Fruit fly (Drosophila melanogaster): ENCODE measurements around the gene CG3168.

Gene CG3168

dm6 chrX:6719968-6720367 is 19.8 kb downstream of the CG3168 start (continued):
- TF ChIP-seq Myb (GFP tag; optimal IDR thresholded peaks at IDR 0.05) (no peak), MESR4 (GFP tag; optimal IDR thresholded peaks at IDR 0.05) (no peak), ken (GFP tag; IDR thresholded peaks at IDR 0.05) (no peak), CG1024 (GFP tag; IDR thresholded peaks at IDR 0.05) (0 out of 2 replicates have a peak, but pooled peaks have one; percentile 11), HLH54F (GFP tag; optimal IDR thresholded peaks at IDR 0.05) (no peak), HLH4C (GFP tag; IDR thresholded peaks at IDR 0.05; ENCODE audit: partially characterized antibody) (no peak), ash1 (GFP tag; optimal IDR thresholded peaks at IDR 0.05) (no peak), Elba2 (GFP tag; optimal IDR thresholded peaks at IDR 0.05) (no peak), CG14667 (GFP tag; IDR thresholded peaks at IDR 0.05) (no peak), pros (GFP tag; optimal IDR thresholded peaks at IDR 0.05) (no peak), bigmax (GFP tag; optimal IDR thresholded peaks at IDR 0.05) (no peak), CG12299 (tag; optimal IDR thresholded peaks at IDR 0.05) (no peak), CG10274 (GFP tag; optimal IDR thresholded peaks at IDR 0.05) (no peak), sr (GFP tag; IDR thresholded peaks at IDR 0.05) (no peak), yki (optimal IDR thresholded peaks at IDR 0.05) (no peak), kay (GFP tag; optimal IDR thresholded peaks at IDR 0.05) (no peak), CG8388 (GFP tag; optimal IDR thresholded peaks at IDR 0.05) (no peak), CG17568 (GFP tag; optimal IDR thresholded peaks at IDR 0.05) (peak; percentile 24), H15 (GFP tag; IDR thresholded peaks at IDR 0.05) (no peak), Tbp (GFP tag; optimal IDR thresholded peaks at IDR 0.05) (no peak), exex (tag; optimal IDR thresholded peaks at IDR 0.05) (no peak), YL-1 (GFP tag; optimal IDR thresholded peaks at IDR 0.05) (no peak), pfk (GFP tag; optimal IDR thresholded peaks at IDR 0.05) (peak; percentile 31), CG16813 (GFP tag; IDR thresholded peaks at IDR 0.05; ENCODE audit: partially characterized antibody) (no peak), esg (GFP tag; conservative IDR thresholded peaks at IDR 0.05) (no peak), CG10959 (GFP tag; IDR thresholded peaks at IDR 0.05) (no peak), chn (GFP tag; optimal IDR thresholded peaks at IDR 0.05) (no peak), bsh (GFP tag; optimal IDR thresholded peaks at IDR 0.05) (peak in 1 of 2 experiments; percentile 30), Fer2 (tag; optimal IDR thresholded peaks at IDR 0.05) (no peak), CG17802 (tag; optimal IDR thresholded peaks at IDR 0.05) (no peak), Jarid2 (GFP tag; optimal IDR thresholded peaks at IDR 0.05) (no peak), Mrtf (GFP tag; IDR thresholded peaks at IDR 0.05) (0 out of 3 replicates have a peak, but pooled peaks have one; percentile 11), fru (optimal IDR thresholded peaks at IDR 0.05) (no peak), CG2199 (GFP tag; IDR thresholded peaks at IDR 0.05) (no peak), CG2875 (GFP tag; optimal IDR thresholded peaks at IDR 0.05) (no peak), Dref (GFP tag; IDR thresholded peaks at IDR 0.05) (no peak), HLH3B (GFP tag; IDR thresholded peaks at IDR 0.05) (no peak), CG3847 (GFP tag; IDR thresholded peaks at IDR 0.05) (no peak), Hr51 (GFP tag; optimal IDR thresholded peaks at IDR 0.05) (no peak), dati (GFP tag; IDR thresholded peaks at IDR 0.05) (no peak), CG18599 (GFP tag; optimal IDR thresholded peaks at IDR 0.05) (peak; percentile 40), corto (GFP tag; optimal IDR thresholded peaks at IDR 0.05) (no peak), CG3065 (GFP tag; optimal IDR thresholded peaks at IDR 0.05) (no peak), ttk (GFP tag; IDR thresholded peaks at IDR 0.05) (no peak), CG13123 (GFP tag; optimal IDR thresholded peaks at IDR 0.05) (no peak), CG11085 (GFP tag; IDR thresholded peaks at IDR 0.05) (no peak), crp (GFP tag; optimal IDR thresholded peaks at IDR 0.05) (no peak), sens-2 (GFP tag; IDR thresholded peaks at IDR 0.05) (no peak), CG30403 (GFP tag; optimal IDR thresholded peaks at IDR 0.05) (no peak), cato (GFP tag; optimal IDR thresholded peaks at IDR 0.05; ENCODE audit: borderline replicate concordance) (no peak), croc (GFP tag; conservative IDR thresholded peaks at IDR 0.05) (no peak), gfzf (GFP tag; optimal IDR thresholded peaks at IDR 0.05) (no peak)

All from whole organism, embryonic.